Fruit fly (Drosophila melanogaster) whole organism, embryonic: Measurements from ENCODE around the gene CG9166.
A peak's percentile ranks its signal among the peaks of the same experiment; 100 is the strongest.

Experiments
- Antp ChIP-seq: fragments of 200-800 bp; sonication (Bioruptor generic); optimal IDR thresholded peaks from 3 replicates; lab custom pipeline; 2016; ENCODE audit warnings: missing biosample characterization, missing genetic modification characterization
- Atf6 ChIP-seq: fragments of 200-800 bp; sonication (Bioruptor generic); IDR thresholded peaks from 2 replicates; pipeline ENCODE4 v1.3.6; 2022; ENCODE audit warnings: missing biosample characterization, missing genetic modification characterization
- CG10543 ChIP-seq: fragments of 200-800 bp; sonication (Bioruptor generic); optimal IDR thresholded peaks from 3 replicates; lab custom pipeline; 2017; ENCODE audit warnings: missing biosample characterization, mild to moderate bottlenecking, missing genetic modification characterization, moderate library complexity
- CG13894 ChIP-seq: fragments of 200-800 bp; sonication (Bioruptor generic); optimal IDR thresholded peaks from 3 replicates; lab custom pipeline; 2018; ENCODE audit warnings: missing biosample characterization, mild to moderate bottlenecking, missing genetic modification characterization, moderate library complexity
- CG14014 ChIP-seq: fragments of 200-800 bp; sonication (Bioruptor generic); IDR thresholded peaks from 2 replicates; pipeline ENCODE4 v1.3.6; 2022; ENCODE audit warnings: missing biosample characterization, missing genetic modification characterization
- CG14441 ChIP-seq: fragments of 200-800 bp; sonication (Bioruptor generic); IDR thresholded peaks from 2 replicates; pipeline ENCODE4 v1.3.6; 2022; ENCODE audit warnings: missing biosample characterization, missing genetic modification characterization
- CG15479 ChIP-seq: fragments of 200-800 bp; sonication (Bioruptor generic); optimal IDR thresholded peaks from 3 replicates; lab custom pipeline; 2019; ENCODE audit warnings: missing biosample characterization, mild to moderate bottlenecking, missing genetic modification characterization, moderate library complexity
- CG31441 ChIP-seq: fragments of 200-800 bp; sonication (Bioruptor generic); IDR thresholded peaks from 2 replicates; pipeline ENCODE4 v1.3.6; 2022; ENCODE audit warnings: missing biosample characterization, missing genetic modification characterization
- CG32767 ChIP-seq: fragments of 200-800 bp; sonication (Bioruptor generic); IDR thresholded peaks from 2 replicates; pipeline ENCODE4 v1.3.6; 2022; ENCODE audit warnings: missing biosample characterization, missing genetic modification characterization
- CG33213 ChIP-seq: fragments of 200-800 bp; sonication (Bioruptor generic); optimal IDR thresholded peaks from 3 replicates; lab custom pipeline; 2016; ENCODE audit warnings: missing biosample characterization, missing genetic modification characterization
- CG3847 ChIP-seq: fragments of 200-800 bp; sonication (Bioruptor generic); IDR thresholded peaks from 2 replicates; pipeline ENCODE4 v1.3.6; 2022; ENCODE audit warnings: missing biosample characterization, missing genetic modification characterization
- CG4328 ChIP-seq: fragments of 200-800 bp; sonication (Bioruptor generic); optimal IDR thresholded peaks from 3 replicates; lab custom pipeline; 2017; ENCODE audit warnings: missing biosample characterization, missing genetic modification reagents, missing genetic modification characterization
- CG6254 ChIP-seq: fragments of 200-800 bp; sonication (Bioruptor generic); optimal IDR thresholded peaks from 3 replicates; lab custom pipeline; 2017; ENCODE audit warnings: mild to moderate bottlenecking, missing biosample characterization, missing genetic modification reagents, missing genetic modification characterization
- CG6791 ChIP-seq: fragments of 200-800 bp; sonication (Bioruptor generic); IDR thresholded peaks from 3 replicates; pipeline ENCODE4 v1.3.6; 2022; ENCODE audit warnings: missing biosample characterization, missing genetic modification characterization; ENCODE audit not compliant: partially characterized antibody
- CG6854 ChIP-seq: fragments of 200-800 bp; sonication (Bioruptor generic); optimal IDR thresholded peaks from 3 replicates; lab custom pipeline; 2017; ENCODE audit warnings: missing biosample characterization, mild to moderate bottlenecking, missing genetic modification characterization
- CG7271 ChIP-seq: fragments of 200-800 bp; sonication (Bioruptor generic); optimal IDR thresholded peaks from 2 replicates; lab custom pipeline; 2018; ENCODE audit warnings: missing biosample characterization, mild to moderate bottlenecking, missing genetic modification characterization, moderate library complexity
- CG7357 ChIP-seq: fragments of 200-800 bp; sonication (Bioruptor generic); IDR thresholded peaks from 3 replicates; pipeline ENCODE4 v1.3.6; 2022; ENCODE audit warnings: missing biosample characterization, missing genetic modification characterization
- CG8359 ChIP-seq: fragments of 200-800 bp; sonication (Bioruptor generic); optimal IDR thresholded peaks from 2 replicates; lab custom pipeline; 2017; ENCODE audit warnings: missing biosample characterization, mild to moderate bottlenecking, missing genetic modification characterization, borderline replicate concordance
- CG8944 ChIP-seq: fragments of 200-800 bp; sonication (Bioruptor generic); optimal IDR thresholded peaks from 3 replicates; lab custom pipeline; 2016; ENCODE audit warnings: missing biosample characterization, missing genetic modification characterization
- CG9609 ChIP-seq: fragments of 200-800 bp; sonication (Bioruptor generic); optimal IDR thresholded peaks from 3 replicates; lab custom pipeline; 2016; ENCODE audit warnings: missing biosample characterization, missing genetic modification characterization
- D ChIP-seq, 2 experiments: fragments of 200-800 bp in 1 of 2; fragments of >200 bp in 1 of 2; sonication (Bioruptor generic) in 1 of 2; optimal IDR thresholded peaks; 2 replicates in 1 of 2; 3 replicates in 1 of 2; lab custom pipeline; 2017; ENCODE audit warnings: mild to moderate bottlenecking in 1 of 2, missing biosample characterization in 1 of 2, missing genetic modification characterization in 1 of 2, missing genetic modification reagents in 1 of 2
- Dad ChIP-seq: fragments of 200-800 bp; sonication (Bioruptor generic); optimal IDR thresholded peaks from 3 replicates; lab custom pipeline; 2016; ENCODE audit warnings: missing biosample characterization, missing genetic modification characterization
- Doc2 ChIP-seq: fragments of 200-800 bp; sonication (Bioruptor generic); IDR thresholded peaks from 2 replicates; pipeline ENCODE4 v1.3.6; 2022; ENCODE audit warnings: missing biosample characterization, missing genetic modification characterization
- GATAe ChIP-seq: fragments of 200-800 bp; sonication (Bioruptor generic); conservative IDR thresholded peaks from 2 replicates; pipeline ENCODE4 v1.3.6; 2022; ENCODE audit warnings: missing biosample characterization, missing genetic modification characterization
- Gsc ChIP-seq: fragments of 200-800 bp; sonication (Bioruptor generic); IDR thresholded peaks from 2 replicates; pipeline ENCODE4 v1.3.6; 2022; ENCODE audit warnings: missing biosample characterization, missing genetic modification characterization
- Hand ChIP-seq: fragments of 200-800 bp; sonication (Bioruptor generic); optimal IDR thresholded peaks from 2 replicates; lab custom pipeline; 2017; ENCODE audit warnings: mild to moderate bottlenecking, missing biosample characterization, missing genetic modification reagents, missing genetic modification characterization
- Hey ChIP-seq: fragments of 200-800 bp; sonication (Bioruptor generic); optimal IDR thresholded peaks from 3 replicates; lab custom pipeline; 2018; ENCODE audit warnings: missing biosample characterization, mild to moderate bottlenecking, missing genetic modification characterization
- Poxn ChIP-seq: fragments of 200-800 bp; sonication (Bioruptor generic); IDR thresholded peaks from 2 replicates; pipeline ENCODE4 v1.3.6; 2022; ENCODE audit warnings: missing biosample characterization, missing genetic modification characterization
- Spps ChIP-seq: fragments of 200-800 bp; sonication (Bioruptor generic); optimal IDR thresholded peaks from 2 replicates; lab custom pipeline; 2018; ENCODE audit warnings: missing biosample characterization, mild to moderate bottlenecking, missing genetic modification characterization
- Taf1 ChIP-seq: fragments of 200-800 bp; sonication (Bioruptor generic); IDR thresholded peaks from 2 replicates; pipeline ENCODE4 v1.3.6; 2022; ENCODE audit warnings: missing biosample characterization, missing genetic modification characterization
- ap ChIP-seq: fragments of 200-800 bp; sonication (Bioruptor generic); IDR thresholded peaks from 2 replicates; pipeline ENCODE4 v1.3.6; 2022; ENCODE audit warnings: missing biosample characterization, missing genetic modification characterization
- crc ChIP-seq: fragments of 200-800 bp; sonication (Bioruptor generic); optimal IDR thresholded peaks from 2 replicates; lab custom pipeline; 2016; ENCODE audit warnings: missing biosample characterization, missing genetic modification characterization
- cwo ChIP-seq: fragments of 200-800 bp; sonication (Bioruptor generic); optimal IDR thresholded peaks from 3 replicates; lab custom pipeline; 2017; ENCODE audit warnings: missing biosample characterization, missing genetic modification characterization, mild to moderate bottlenecking, moderate library complexity, missing genetic modification reagents
- danr ChIP-seq: fragments of 200-800 bp; sonication (Bioruptor generic); IDR thresholded peaks from 2 replicates; pipeline ENCODE4 v1.3.6; 2022; ENCODE audit warnings: missing biosample characterization, missing genetic modification characterization
- dati ChIP-seq: fragments of 200-800 bp; sonication (Bioruptor generic); IDR thresholded peaks from 2 replicates; pipeline ENCODE4 v1.3.6; 2022; ENCODE audit warnings: missing biosample characterization, missing genetic modification characterization
- eyg ChIP-seq: fragments of 200-800 bp; sonication (Bioruptor generic); optimal IDR thresholded peaks from 3 replicates; lab custom pipeline; 2016; ENCODE audit warnings: missing biosample characterization, missing genetic modification characterization
- fd102C ChIP-seq: fragments of 200-800 bp; sonication (Bioruptor generic); optimal IDR thresholded peaks from 2 replicates; lab custom pipeline; 2018; ENCODE audit warnings: missing biosample characterization, mild to moderate bottlenecking, missing genetic modification characterization, moderate library complexity
- fd3F ChIP-seq: fragments of 200-800 bp; sonication (Bioruptor generic); optimal IDR thresholded peaks from 2 replicates; lab custom pipeline; 2018; ENCODE audit warnings: missing biosample characterization, mild to moderate bottlenecking, missing genetic modification characterization, moderate library complexity
- fd96Cb ChIP-seq: fragments of 200-800 bp; sonication (Bioruptor generic); optimal IDR thresholded peaks from 2 replicates; lab custom pipeline; 2018; ENCODE audit warnings: missing biosample characterization, mild to moderate bottlenecking, missing genetic modification characterization, moderate library complexity
- jing ChIP-seq: fragments of 200-800 bp; sonication (Bioruptor generic); optimal IDR thresholded peaks from 2 replicates; lab custom pipeline; 2018; ENCODE audit warnings: missing biosample characterization, mild to moderate bottlenecking, missing genetic modification characterization
- maf-S ChIP-seq: fragments of 200-800 bp; sonication (Bioruptor generic); optimal IDR thresholded peaks from 2 replicates; lab custom pipeline; 2016; ENCODE audit warnings: missing biosample characterization, missing genetic modification characterization
- nom ChIP-seq: fragments of 200-800 bp; sonication (Bioruptor generic); optimal IDR thresholded peaks from 2 replicates; lab custom pipeline; 2017; ENCODE audit warnings: missing biosample characterization, missing genetic modification characterization, mild to moderate bottlenecking, moderate library complexity, missing genetic modification reagents
- pnt ChIP-seq: fragments of 200-800 bp; sonication (Bioruptor generic); optimal IDR thresholded peaks from 3 replicates; lab custom pipeline; 2016; ENCODE audit warnings: missing biosample characterization, missing genetic modification characterization
- pros ChIP-seq: fragments of 200-800 bp; sonication (Bioruptor generic); optimal IDR thresholded peaks from 3 replicates; lab custom pipeline; 2019; ENCODE audit warnings: missing biosample characterization, mild to moderate bottlenecking, missing genetic modification characterization, moderate library complexity
- sens ChIP-seq: fragments of 200-800 bp; sonication (Bioruptor generic); peaks from one replicate; lab custom pipeline; 2016; ENCODE audit warnings: missing biosample characterization, missing genetic modification characterization
- slou ChIP-seq: fragments of 200-800 bp; sonication (Bioruptor generic); optimal IDR thresholded peaks from 3 replicates; lab custom pipeline; 2016; ENCODE audit warnings: missing biosample characterization, missing genetic modification characterization
- so ChIP-seq: fragments of 200-800 bp; sonication (Bioruptor generic); IDR thresholded peaks from 3 replicates; pipeline ENCODE4 v1.3.6; 2022; ENCODE audit warnings: missing biosample characterization, missing genetic modification characterization
- sob ChIP-seq: fragments of 200-800 bp; sonication (Bioruptor generic); IDR thresholded peaks from 2 replicates; pipeline ENCODE4 v1.3.6; 2022; ENCODE audit warnings: missing biosample characterization, missing genetic modification characterization
- stc ChIP-seq: fragments of 200-800 bp; sonication (Bioruptor generic); IDR thresholded peaks from 2 replicates; pipeline ENCODE4 v1.3.6; 2022; ENCODE audit warnings: missing biosample characterization, missing genetic modification characterization

Gene CG9166

dm6 chr3L:1319097-1319725, 31.7 kb upstream of the CG9166 start (continued):
- TF ChIP-seq CG6791 (GFP tag; lab: Robert Waterston, UW) (0 out of 3 replicates have a peak, but pooled peaks have one; percentile 37), Spps (peak; percentile 57), dati (GFP tag; lab: Robert Waterston, UW) (0 out of 2 replicates have a peak, but pooled peaks have one; percentile 27), pnt (peak; percentile 84), fd96Cb (tag; lab: Kevin White, UChicago) (peak; percentile 87), CG13894 (no peak), CG32767 (peak; percentile 63; the same call in 1 of the 2 replicates), CG31441 (GFP tag; lab: Robert Waterston, UW) (peak; percentile 90), CG8359 (GFP tag; lab: Kevin White, UChicago) (peak; percentile 66), CG8944 (GFP tag; lab: Kevin White, UChicago) (peak; percentile 73), D (optimal IDR thresholded peaks at IDR 0.05; lab: Kevin White, UChicago) (no peak), D (GFP tag; optimal IDR thresholded peaks at IDR 0.05; lab: Kevin White, UChicago) (peak; percentile 84), CG33213 (GFP tag; lab: Kevin White, UChicago) (peak; percentile 66), CG9609 (GFP tag; lab: Kevin White, UChicago) (peak; percentile 64), Antp (GFP tag; lab: Kevin White, UChicago) (peak; percentile 76), sob (GFP tag; lab: Robert Waterston, UW) (peak; percentile 69; the same call in 1 of the 2 replicates), Poxn (GFP tag; lab: Robert Waterston, UW) (no peak), CG6854 (no peak), CG15479 (GFP tag; lab: Kevin White, UChicago) (no peak), Doc2 (GFP tag; lab: Robert Waterston, UW) (no peak), GATAe (GFP tag; lab: Robert Waterston, UW) (no peak), slou (GFP tag; lab: Kevin White, UChicago) (peak; percentile 22), so (GFP tag; lab: Robert Waterston, UW) (peak; percentile 87), cwo (GFP tag; lab: Kevin White, UChicago) (peak; percentile 9), pros (GFP tag; lab: Kevin White, UChicago) (peak; percentile 18), sens (GFP tag; lab: Kevin White, UChicago) (peak; percentile 98), jing (GFP tag; lab: Kevin White, UChicago) (peak; percentile 78), Hey (tag; lab: Kevin White, UChicago) (no peak), CG6254 (GFP tag; lab: Kevin White, UChicago) (peak; percentile 74), CG7271 (tag; lab: Kevin White, UChicago) (no peak), eyg (GFP tag; lab: Kevin White, UChicago) (peak; percentile 50), stc (GFP tag; lab: Robert Waterston, UW) (peak; percentile 88), Dad (peak; percentile 45), Gsc (peak; percentile 42; the same call in 1 of the 2 replicates), CG7357 (GFP tag; lab: Robert Waterston, UW) (peak; percentile 62; the same call in 1 of the 3 replicates), CG14441 (peak; percentile 80), crc (GFP tag; lab: Kevin White, UChicago) (peak; percentile 2), CG3847 (GFP tag; lab: Robert Waterston, UW) (no peak), ap (GFP tag; lab: Robert Waterston, UW) (peak; percentile 56), CG14014 (GFP tag; lab: Robert Waterston, UW) (peak; percentile 42; the same call in 1 of the 2 replicates), fd102C (GFP tag; lab: Kevin White, UChicago) (no peak), Atf6 (GFP tag; lab: Robert Waterston, UW) (peak; percentile 47; the same call in 1 of the 2 replicates), fd3F (GFP tag; lab: Kevin White, UChicago) (no peak), maf-S (GFP tag; lab: Kevin White, UChicago) (peak; percentile 46), Taf1 (GFP tag; lab: Robert Waterston, UW) (no peak), CG4328 (no peak), Hand (GFP tag; lab: Kevin White, UChicago) (no peak), CG10543 (GFP tag; lab: Kevin White, UChicago) (no peak), nom (GFP tag; lab: Kevin White, UChicago) (peak; percentile 72), danr (GFP tag; lab: Robert Waterston, UW) (peak; percentile 68)
